Fruit fly (Drosophila melanogaster) whole organism, embryonic: ENCODE data around the gene rictor.

Experiments
- CG11093 ChIP-seq: fragments of 200-800 bp; sonication (Bioruptor generic); IDR thresholded peaks from 3 replicates; pipeline ENCODE4 v1.3.6; 2022; ENCODE audit warnings: missing biosample characterization, missing genetic modification characterization
- CG15514 ChIP-seq: fragments of 200-800 bp; sonication (Bioruptor generic); optimal IDR thresholded peaks from 3 replicates; lab custom pipeline; 2017; ENCODE audit warnings: missing biosample characterization, missing genetic modification characterization, mild to moderate bottlenecking, moderate library complexity, missing genetic modification reagents
- CG15696 ChIP-seq: fragments of 200-800 bp; sonication (Bioruptor generic); optimal IDR thresholded peaks from 2 replicates; lab custom pipeline; 2019; ENCODE audit warnings: missing biosample characterization, mild to moderate bottlenecking, missing genetic modification characterization, moderate library complexity
- CG1602 ChIP-seq: fragments of 200-800 bp; sonication (Bioruptor generic); optimal IDR thresholded peaks from 3 replicates; lab custom pipeline; 2016; ENCODE audit warnings: missing biosample characterization, missing genetic modification characterization
- CG16815 ChIP-seq: fragments of 200-800 bp; sonication (Bioruptor generic); optimal IDR thresholded peaks from 3 replicates; lab custom pipeline; 2017; ENCODE audit warnings: missing biosample characterization, mild to moderate bottlenecking, missing genetic modification characterization
- CG17385 ChIP-seq: fragments of 200-800 bp; sonication (Bioruptor generic); optimal IDR thresholded peaks from 3 replicates; lab custom pipeline; 2018; ENCODE audit warnings: missing biosample characterization, mild to moderate bottlenecking, missing genetic modification characterization
- CG18599 ChIP-seq: fragments of 200-800 bp; sonication (Bioruptor generic); optimal IDR thresholded peaks from 3 replicates; lab custom pipeline; 2017; ENCODE audit warnings: missing biosample characterization, missing genetic modification characterization, mild to moderate bottlenecking, moderate library complexity, missing genetic modification reagents
- CG2199 ChIP-seq: fragments of 200-800 bp; sonication (Bioruptor generic); IDR thresholded peaks from 3 replicates; pipeline ENCODE4 v1.3.6; 2022; ENCODE audit warnings: missing biosample characterization, missing genetic modification characterization
- CG4282 ChIP-seq: fragments of 200-800 bp; sonication (Bioruptor generic); optimal IDR thresholded peaks from 2 replicates; lab custom pipeline; 2016; ENCODE audit warnings: missing biosample characterization, missing genetic modification characterization
- CG4617 ChIP-seq: fragments of 200-800 bp; sonication (Bioruptor generic); optimal IDR thresholded peaks from 3 replicates; lab custom pipeline; 2016; ENCODE audit warnings: missing biosample characterization, missing genetic modification characterization, borderline replicate concordance
- CG7963 ChIP-seq: fragments of 200-800 bp; sonication (Bioruptor generic); IDR thresholded peaks from 3 replicates; pipeline ENCODE4 v1.3.6; 2022; ENCODE audit warnings: missing biosample characterization, missing genetic modification characterization; ENCODE audit not compliant: partially characterized antibody
- CG8290 ChIP-seq, 3 experiments: fragments of 200-800 bp; sonication (Bioruptor generic); optimal IDR thresholded peaks; 2 replicates each; lab custom pipeline; 2016 to 2019; ENCODE audit warnings: missing biosample characterization in 3 of 3, missing genetic modification characterization in 3 of 3, mild to moderate bottlenecking in 2 of 3, moderate library complexity in 1 of 3
- CG9609 ChIP-seq: fragments of 200-800 bp; sonication (Bioruptor generic); optimal IDR thresholded peaks from 3 replicates; lab custom pipeline; 2016; ENCODE audit warnings: missing biosample characterization, missing genetic modification characterization
- CG9797 ChIP-seq: fragments of 200-800 bp; sonication (Bioruptor generic); optimal IDR thresholded peaks from 3 replicates; lab custom pipeline; 2018; ENCODE audit warnings: missing biosample characterization, mild to moderate bottlenecking, missing genetic modification characterization
- CTCF ChIP-seq: fragments of 200-800 bp; sonication (Bioruptor generic); optimal IDR thresholded peaks from 2 replicates; lab custom pipeline; 2017; ENCODE audit warnings: missing biosample characterization, mild to moderate bottlenecking, missing genetic modification characterization, moderate library complexity
- D19A ChIP-seq: fragments of 200-800 bp; optimal IDR thresholded peaks from 3 replicates; lab custom pipeline; 2019; ENCODE audit warnings: missing biosample characterization, mild to moderate bottlenecking, missing genetic modification characterization, moderate library complexity
- Dfd ChIP-seq, 2 experiments: fragments of >200 bp; optimal IDR thresholded peaks; 2 replicates each; lab custom pipeline; 2017; ENCODE audit warnings: missing biosample characterization in 2 of 2, missing genetic modification characterization in 2 of 2
- Doc2 ChIP-seq: fragments of 200-800 bp; sonication (Bioruptor generic); IDR thresholded peaks from 2 replicates; pipeline ENCODE4 v1.3.6; 2022; ENCODE audit warnings: missing biosample characterization, missing genetic modification characterization
- Dref ChIP-seq: fragments of 200-800 bp; sonication (Bioruptor generic); IDR thresholded peaks from 2 replicates; pipeline ENCODE4 v1.3.6; 2022; ENCODE audit warnings: missing biosample characterization, missing genetic modification characterization
- Elba2 ChIP-seq: fragments of 200-800 bp; sonication (Bioruptor generic); optimal IDR thresholded peaks from 3 replicates; lab custom pipeline; 2016; ENCODE audit warnings: missing biosample characterization, missing genetic modification characterization
- Ets65A ChIP-seq: fragments of 200-800 bp; sonication (Bioruptor generic); peaks from one replicate; lab custom pipeline; 2016; ENCODE audit warnings: missing biosample characterization, missing genetic modification characterization
- Ets97D ChIP-seq: fragments of 200-800 bp; sonication (Bioruptor generic); optimal IDR thresholded peaks from 3 replicates; lab custom pipeline; 2016; ENCODE audit warnings: missing biosample characterization, missing genetic modification characterization
- MBD-R2 ChIP-seq: fragments of 200-800 bp; sonication (Bioruptor generic); IDR thresholded peaks from 2 replicates; pipeline ENCODE4 v1.3.6; 2022; ENCODE audit warnings: missing biosample characterization, missing genetic modification characterization
- MESR4 ChIP-seq: fragments of 200-800 bp; sonication (Bioruptor generic); optimal IDR thresholded peaks from 2 replicates; lab custom pipeline; 2018; ENCODE audit warnings: missing biosample characterization, mild to moderate bottlenecking, missing genetic modification characterization, moderate library complexity
- MTF-1 ChIP-seq: fragments of 200-800 bp; sonication (Bioruptor generic); optimal IDR thresholded peaks from 2 replicates; lab custom pipeline; 2018; ENCODE audit warnings: missing biosample characterization, mild to moderate bottlenecking, missing genetic modification characterization, borderline replicate concordance
- Med ChIP-seq: fragments of 200-800 bp; sonication (Bioruptor generic); peaks from one replicate; lab custom pipeline; 2016; ENCODE audit warnings: missing biosample characterization, missing genetic modification characterization, mild to moderate bottlenecking, inconsistent platforms, moderate library complexity
- Opbp ChIP-seq: fragments of 200-800 bp; sonication (Bioruptor generic); IDR thresholded peaks from 3 replicates; pipeline ENCODE4 v1.3.6; 2022; ENCODE audit warnings: missing biosample characterization, missing genetic modification characterization; ENCODE audit not compliant: partially characterized antibody
- Pdp1 ChIP-seq, 2 experiments: fragments of 200-800 bp; sonication (Bioruptor generic); optimal IDR thresholded peaks; 3 replicates each; lab custom pipeline; 2016; ENCODE audit warnings: missing biosample characterization in 2 of 2, missing genetic modification characterization in 2 of 2, mild to moderate bottlenecking in 1 of 2, moderate library complexity in 1 of 2
- Sry-β ChIP-seq: fragments of 200-800 bp; sonication (Bioruptor generic); optimal IDR thresholded peaks from 2 replicates; lab custom pipeline; 2018; ENCODE audit warnings: missing biosample characterization, mild to moderate bottlenecking, missing genetic modification characterization, moderate library complexity
- Xbp1 ChIP-seq: fragments of 200-800 bp; sonication (Bioruptor generic); optimal IDR thresholded peaks from 3 replicates; lab custom pipeline; 2016; ENCODE audit warnings: missing biosample characterization, mild to moderate bottlenecking, missing genetic modification characterization
- ac ChIP-seq: fragments of 200-800 bp; sonication (Bioruptor generic); optimal IDR thresholded peaks from 3 replicates; lab custom pipeline; 2017; ENCODE audit warnings: missing biosample characterization, mild to moderate bottlenecking, missing genetic modification characterization
- amos ChIP-seq: fragments of 200-800 bp; sonication (Bioruptor generic); IDR thresholded peaks from 2 replicates; pipeline ENCODE4 v1.3.6; 2022; ENCODE audit warnings: missing biosample characterization, missing genetic modification characterization; ENCODE audit not compliant: partially characterized antibody
- chinmo ChIP-seq: fragments of 200-800 bp; sonication (Bioruptor generic); IDR thresholded peaks from 4 replicates; pipeline ENCODE4 v1.3.6; 2022; ENCODE audit warnings: missing biosample characterization, missing genetic modification characterization; ENCODE audit not compliant: partially characterized antibody
- disco-r ChIP-seq: fragments of 200-800 bp; sonication (Bioruptor generic); optimal IDR thresholded peaks from 2 replicates; lab custom pipeline; 2016; ENCODE audit warnings: missing biosample characterization, missing genetic modification characterization
- eyg ChIP-seq: fragments of 200-800 bp; sonication (Bioruptor generic); optimal IDR thresholded peaks from 3 replicates; lab custom pipeline; 2016; ENCODE audit warnings: missing biosample characterization, missing genetic modification characterization
- gfzf ChIP-seq: fragments of 200-800 bp; sonication (Bioruptor generic); optimal IDR thresholded peaks from 2 replicates; lab custom pipeline; 2016; ENCODE audit warnings: missing biosample characterization, mild to moderate bottlenecking, missing genetic modification characterization, moderate library complexity
- grau ChIP-seq: fragments of 200-800 bp; optimal IDR thresholded peaks from 3 replicates; lab custom pipeline; 2019; ENCODE audit warnings: missing biosample characterization, mild to moderate bottlenecking, missing genetic modification characterization, moderate library complexity
- h ChIP-seq: fragments of >200 bp; optimal IDR thresholded peaks from 2 replicates; lab custom pipeline; 2017
- hkb ChIP-seq, 2 experiments: fragments of 200-800 bp in 1 of 2; fragments of >200 bp in 1 of 2; sonication (Bioruptor generic) in 1 of 2; IDR thresholded peaks in 1 of 2; optimal IDR thresholded peaks in 1 of 2; 2 replicates each; pipeline versions ENCODE4 v1.3.6 to Lab custom; 2017 to 2022; ENCODE audit warnings: missing biosample characterization in 1 of 2, missing genetic modification characterization in 1 of 2
- hth ChIP-seq: fragments of >200 bp; optimal IDR thresholded peaks from 2 replicates; lab custom pipeline; 2017; ENCODE audit warnings: inconsistent platforms
- jumu ChIP-seq: fragments of 200-800 bp; sonication (Bioruptor generic); optimal IDR thresholded peaks from 3 replicates; lab custom pipeline; 2016; ENCODE audit warnings: missing biosample characterization, missing genetic modification characterization
- knrl ChIP-seq: fragments of 200-800 bp; sonication (Bioruptor generic); IDR thresholded peaks from 3 replicates; pipeline ENCODE4 v1.3.6; 2022; ENCODE audit warnings: missing biosample characterization, missing genetic modification characterization; ENCODE audit not compliant: partially characterized antibody
- lab ChIP-seq: fragments of 200-800 bp; sonication (Bioruptor generic); optimal IDR thresholded peaks from 3 replicates; lab custom pipeline; 2017; ENCODE audit warnings: missing biosample characterization, missing genetic modification characterization, mild to moderate bottlenecking, moderate library complexity, missing genetic modification reagents
- p53 ChIP-seq: fragments of 200-800 bp; sonication (Bioruptor generic); optimal IDR thresholded peaks from 2 replicates; lab custom pipeline; 2016; ENCODE audit warnings: missing biosample characterization, missing genetic modification characterization
- pzg ChIP-seq: fragments of 200-800 bp; sonication (Bioruptor generic); optimal IDR thresholded peaks from 3 replicates; lab custom pipeline; 2018; ENCODE audit warnings: missing biosample characterization, mild to moderate bottlenecking, missing genetic modification characterization, moderate library complexity
- ro ChIP-seq: fragments of 200-800 bp; sonication (Bioruptor generic); IDR thresholded peaks from 2 replicates; pipeline ENCODE4 v1.3.6; 2022; ENCODE audit warnings: missing biosample characterization, missing genetic modification characterization
- sens ChIP-seq: fragments of 200-800 bp; sonication (Bioruptor generic); peaks from one replicate; lab custom pipeline; 2016; ENCODE audit warnings: missing biosample characterization, missing genetic modification characterization
- sqz ChIP-seq: fragments of 200-800 bp; sonication (Bioruptor generic); optimal IDR thresholded peaks from 3 replicates; lab custom pipeline; 2018; ENCODE audit warnings: missing biosample characterization, mild to moderate bottlenecking, missing genetic modification characterization
- wdn ChIP-seq: fragments of 200-800 bp; sonication (Bioruptor generic); IDR thresholded peaks from 2 replicates; pipeline ENCODE4 v1.3.6; 2022; ENCODE audit warnings: missing biosample characterization, missing genetic modification characterization

Gene rictor

dm6 chrX:19261071-19261470 is at the start of gene rictor:
Gene rictor (minus strand): TSS chrX:19261240.
- peak; percentile 66 for TF ChIP-seq sqz (GFP tag; lab: Kevin White, UChicago)
- TF ChIP-seq CTCF (GFP tag; lab: Kevin White, UChicago), result peak; percentile 81
- TF ChIP-seq Sry-β (GFP tag; lab: Kevin White, UChicago), result no peak
- peak; percentile 59 for TF ChIP-seq MESR4
- peak; percentile 40 for TF ChIP-seq pzg (GFP tag; lab: Kevin White, UChicago)
- TF ChIP-seq amos, result peak; percentile 43
- TF ChIP-seq gfzf (GFP tag; lab: Kevin White, UChicago), result peak; percentile 72
- TF ChIP-seq CG4617 (GFP tag; lab: Kevin White, UChicago), result peak; percentile 5
- TF ChIP-seq chinmo (GFP tag; lab: Robert Waterston, UW), result 0 out of 4 replicates have a peak, but pooled peaks have one; percentile 15
- TF ChIP-seq Med, result peak; percentile 74
- 0 out of 3 replicates have a peak, but pooled peaks have one; percentile 13 for TF ChIP-seq knrl
- no peak for TF ChIP-seq ac (GFP tag; lab: Kevin White, UChicago)
- peak; percentile 31 for TF ChIP-seq CG9797 (GFP tag; lab: Kevin White, UChicago)
- no peak for TF ChIP-seq CG7963
- peak; percentile 49 for TF ChIP-seq Dref (GFP tag; lab: Robert Waterston, UW)
- no peak for TF ChIP-seq CG2199 (GFP tag; lab: Robert Waterston, UW)
- TF ChIP-seq MBD-R2 (GFP tag; lab: Robert Waterston, UW), result peak; percentile 19; the same call in 1 of the 2 replicates

- TF ChIP-seq CG15514 (no peak), D19A (tag; lab: Kevin White, UChicago) (no peak), jumu (GFP tag; lab: Kevin White, UChicago) (no peak), eyg (GFP tag; lab: Kevin White, UChicago) (no peak), hth (lab: Kevin White, UChicago) (no peak), CG17385 (no peak), CG9609 (no peak), ro (GFP tag; lab: Robert Waterston, UW) (no peak), CG15696 (tag; lab: Kevin White, UChicago) (no peak), CG4282 (no peak), Ets65A (GFP tag; lab: Kevin White, UChicago) (peak; percentile 59), hkb (optimal IDR thresholded peaks at IDR 0.05; lab: Kevin White, UChicago) (no peak), hkb (GFP tag; IDR thresholded peaks at IDR 0.05; lab: Robert Waterston, UW) (no peak), CG11093 (GFP tag; lab: Robert Waterston, UW) (no peak), h (lab: Kevin White, UChicago) (no peak), wdn (GFP tag; lab: Robert Waterston, UW) (no peak), Ets97D (GFP tag; lab: Kevin White, UChicago) (no peak), Elba2 (no peak), lab (GFP tag; lab: Kevin White, UChicago) (peak; percentile 30), disco-r (GFP tag; lab: Kevin White, UChicago) (no peak), CG16815 (GFP tag; lab: Kevin White, UChicago) (no peak), CG8290 (GFP tag; optimal IDR thresholded peaks at IDR 0.05; lab: Kevin White, UChicago) (no peak), CG8290 (tag; optimal IDR thresholded peaks at IDR 0.05; lab: Kevin White, UChicago) (peak in 1 of 2 experiments; percentile 8), Xbp1 (GFP tag; lab: Kevin White, UChicago) (no peak), Pdp1 (GFP tag; optimal IDR thresholded peaks at IDR 0.05; lab: Kevin White, UChicago) (peak in 1 of 2 experiments; percentile 56), CG1602 (GFP tag; lab: Kevin White, UChicago) (no peak), grau (tag; lab: Kevin White, UChicago) (peak; percentile 63), sens (GFP tag; lab: Kevin White, UChicago) (no peak), MTF-1 (GFP tag; lab: Kevin White, UChicago) (no peak), CG18599 (GFP tag; lab: Kevin White, UChicago) (peak; percentile 14), Opbp (GFP tag; lab: Robert Waterston, UW) (no peak), p53 (GFP tag; lab: Kevin White, UChicago) (no peak), Dfd (GFP tag; optimal IDR thresholded peaks at IDR 0.05; lab: Kevin White, UChicago) (no peak), Med (peak; percentile 23), Doc2 (no peak)
Measured at dm6 chrX:19309648-19310047, 48.6 kb upstream of the rictor start.
